Worm (Caenorhabditis elegans) whole organism, L3 larva: ENCODE results near the gene ufc-1.

ENCODE experiments used
- R02D3.7 ChIP-seq: fragments of 150-350 bp; optimal IDR thresholded peaks from 2 replicates; lab custom pipeline; 2014; ENCODE audit warnings: missing biosample characterization, missing genetic modification characterization
- aly-2 ChIP-seq: fragments of 150-350 bp; optimal IDR thresholded peaks from 2 replicates; lab custom pipeline; 2014; ENCODE audit warnings: missing biosample characterization, missing genetic modification characterization
- ceh-28 ChIP-seq: fragments of 150-350 bp; optimal IDR thresholded peaks from 2 replicates; lab custom pipeline; 2014; ENCODE audit warnings: missing biosample characterization, missing genetic modification reagents, missing genetic modification characterization
- ceh-9 ChIP-seq: sonication (generic microtip); optimal IDR thresholded peaks from 2 replicates; lab custom pipeline; 2018; ENCODE audit warnings: missing biosample characterization, missing genetic modification characterization
- daf-12 ChIP-seq: fragments of 150-350 bp; optimal IDR thresholded peaks from 2 replicates; lab custom pipeline; 2014; ENCODE audit warnings: missing biosample characterization, missing genetic modification reagents, missing genetic modification characterization
- egl-5 ChIP-seq: fragments of 150-350 bp; optimal IDR thresholded peaks from 2 replicates; lab custom pipeline; 2017; ENCODE audit warnings: missing biosample characterization, missing genetic modification reagents, missing genetic modification characterization, inconsistent platforms
- elt-1 ChIP-seq: fragments of 150-350 bp; optimal IDR thresholded peaks from 2 replicates; lab custom pipeline; 2014; ENCODE audit warnings: missing biosample characterization, missing genetic modification characterization
- elt-2 ChIP-seq: sonication (generic microtip); optimal IDR thresholded peaks from 2 replicates; lab custom pipeline; 2016; ENCODE audit warnings: missing genetic modification reagents, mild to moderate bottlenecking, missing genetic modification characterization, missing compliant biosample characterization
- eor-1 ChIP-seq, 2 experiments: fragments of 150-350 bp; optimal IDR thresholded peaks; 2 replicates each; lab custom pipeline; 2014 to 2018; ENCODE audit warnings: missing biosample characterization in 2 of 2, missing genetic modification characterization in 2 of 2
- fkh-10 ChIP-seq: sonication (generic microtip); optimal IDR thresholded peaks from 2 replicates; lab custom pipeline; 2017; ENCODE audit warnings: missing biosample characterization, missing genetic modification reagents, missing genetic modification characterization
- jun-1 ChIP-seq: fragments of 150-350 bp; optimal IDR thresholded peaks from 2 replicates; lab custom pipeline; 2014; ENCODE audit warnings: missing biosample characterization, missing genetic modification reagents, missing genetic modification characterization
- lin-15B ChIP-seq: fragments of 150-350 bp; optimal IDR thresholded peaks from 2 replicates; lab custom pipeline; 2014; ENCODE audit warnings: missing biosample characterization, missing genetic modification characterization
- lin-39 ChIP-seq: fragments of 150-350 bp; optimal IDR thresholded peaks from 2 replicates; lab custom pipeline; 2018; ENCODE audit warnings: missing biosample characterization, missing genetic modification reagents, missing genetic modification characterization
- nhr-11 ChIP-seq: fragments of 150-350 bp; optimal IDR thresholded peaks from 2 replicates; lab custom pipeline; 2014; ENCODE audit warnings: missing biosample characterization, missing genetic modification characterization
- nhr-12 ChIP-seq: fragments of 150-350 bp; optimal IDR thresholded peaks from 2 replicates; lab custom pipeline; 2014; ENCODE audit warnings: missing biosample characterization, missing genetic modification characterization
- nhr-23 ChIP-seq: fragments of 150-350 bp; optimal IDR thresholded peaks from 2 replicates; lab custom pipeline; 2014; ENCODE audit warnings: missing biosample characterization, missing genetic modification reagents, missing genetic modification characterization
- nhr-28 ChIP-seq: fragments of 150-350 bp; optimal IDR thresholded peaks from 2 replicates; lab custom pipeline; 2014; ENCODE audit warnings: missing biosample characterization, missing genetic modification characterization
- pqm-1 ChIP-seq: fragments of 150-350 bp; optimal IDR thresholded peaks from 2 replicates; lab custom pipeline; 2017; ENCODE audit warnings: missing biosample characterization, missing genetic modification characterization, inconsistent platforms
- skn-1 ChIP-seq: fragments of 150-350 bp; optimal IDR thresholded peaks from 2 replicates; lab custom pipeline; 2014; ENCODE audit warnings: missing biosample characterization, missing genetic modification characterization
- snpc-4 ChIP-seq: fragments of 150-350 bp; optimal IDR thresholded peaks from 2 replicates; lab custom pipeline; 2014; ENCODE audit warnings: missing biosample characterization, missing genetic modification characterization
- zag-1 ChIP-seq: fragments of 150-350 bp; optimal IDR thresholded peaks from 2 replicates; lab custom pipeline; 2014; ENCODE audit warnings: missing biosample characterization, missing genetic modification characterization
- ztf-11 ChIP-seq: fragments of 150-350 bp; optimal IDR thresholded peaks from 2 replicates; lab custom pipeline; 2014; ENCODE audit warnings: missing biosample characterization, missing genetic modification characterization

ufc-1 gene

DNA sequence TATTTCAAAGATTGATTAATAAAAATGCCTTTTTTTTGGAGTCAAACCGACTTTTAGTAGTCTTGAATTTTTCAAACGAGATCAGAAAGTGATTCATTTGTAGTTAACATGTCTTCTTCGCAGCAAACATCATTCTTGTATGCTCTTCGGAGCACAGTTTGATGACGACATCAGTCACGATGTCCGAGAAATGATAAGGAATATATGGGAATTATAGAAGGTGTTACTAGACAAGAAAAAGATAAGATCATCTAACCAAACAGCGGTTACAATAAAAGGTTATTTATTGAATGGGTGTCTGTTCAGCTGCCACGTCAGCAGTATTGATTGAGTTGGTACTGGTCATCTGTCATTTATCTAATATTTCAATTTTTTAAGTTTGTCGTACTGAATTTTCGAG is 35.1 kb downstream of the ufc-1 start:
- TF ChIP-seq pqm-1 (tag; lab: Kevin White, UChicago) (peak; percentile 12), nhr-12 (no peak), lin-39 (tag; lab: Kevin White, UChicago) (no peak), ceh-9 (tag; lab: Kevin White, UChicago) (no peak), skn-1 (no peak), elt-2 (tag; lab: Kevin White, UChicago) (peak; percentile 38)

DNA sequence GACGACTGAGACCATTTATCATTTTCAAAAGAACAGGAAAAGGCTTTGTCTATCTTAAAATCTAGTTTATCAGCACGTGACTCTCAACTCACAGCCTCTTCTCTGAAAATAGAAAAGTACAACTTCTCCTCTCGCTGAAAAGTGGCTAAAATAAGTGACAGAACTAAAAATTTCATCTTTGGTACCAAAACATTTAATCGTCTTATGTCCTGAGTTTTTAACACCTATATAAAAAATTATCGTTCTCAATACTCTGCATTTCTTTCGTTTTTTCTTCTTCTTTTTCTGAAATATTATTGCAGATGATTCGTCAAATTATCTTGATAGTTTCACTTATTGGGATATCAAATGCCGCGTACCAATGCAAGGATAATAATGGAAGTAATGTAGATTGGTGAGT is 35.7 kb downstream of the ufc-1 start, which contains the start of gene crn-6:
TSS of gene crn-6 (plus strand) at position 301 of the 400 bp plus-strand sequence.
- TF ChIP-seq lin-15B (tag; lab: Kevin White, UChicago) (no peak), ztf-11 (tag; lab: Kevin White, UChicago) (no peak), nhr-12 (no peak), nhr-28 (no peak), R02D3.7 (no peak), fkh-10 (GFP tag; lab: Kevin White, UChicago) (no peak), nhr-23 (tag; lab: Kevin White, UChicago) (no peak), ceh-28 (no peak), jun-1 (no peak), skn-1 (no peak), daf-12 (no peak), eor-1 (tag; optimal IDR thresholded peaks at IDR 0.05; lab: Kevin White, UChicago) (no peak), elt-1 (tag; lab: Kevin White, UChicago) (no peak), egl-5 (no peak)

DNA sequence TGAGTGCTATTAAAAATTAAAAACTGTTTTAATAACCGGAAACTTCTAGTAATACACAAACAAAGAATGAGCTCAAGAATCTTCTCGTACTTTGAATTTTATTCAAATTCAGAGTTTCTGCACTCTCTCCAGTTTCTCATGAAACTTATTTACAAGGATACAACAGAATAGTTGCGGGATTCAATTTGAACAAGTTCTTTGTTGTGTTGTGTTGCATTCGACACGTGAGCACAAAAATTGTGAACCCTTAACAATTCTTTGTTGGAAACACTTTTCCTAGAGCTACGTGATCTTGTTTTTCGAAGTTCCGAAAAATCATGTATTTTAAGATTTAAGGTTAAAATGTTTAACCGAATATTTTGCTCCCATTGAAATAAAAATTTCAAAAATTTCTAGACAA is 42.5 kb downstream of the ufc-1 start:
- TF ChIP-seq nhr-11 (tag; lab: Kevin White, UChicago) (no peak), nhr-28 (no peak), zag-1 (no peak), daf-12 (no peak), fkh-10 (GFP tag; lab: Kevin White, UChicago) (peak; percentile 80), skn-1 (no peak), aly-2 (tag; lab: Kevin White, UChicago) (no peak)

DNA sequence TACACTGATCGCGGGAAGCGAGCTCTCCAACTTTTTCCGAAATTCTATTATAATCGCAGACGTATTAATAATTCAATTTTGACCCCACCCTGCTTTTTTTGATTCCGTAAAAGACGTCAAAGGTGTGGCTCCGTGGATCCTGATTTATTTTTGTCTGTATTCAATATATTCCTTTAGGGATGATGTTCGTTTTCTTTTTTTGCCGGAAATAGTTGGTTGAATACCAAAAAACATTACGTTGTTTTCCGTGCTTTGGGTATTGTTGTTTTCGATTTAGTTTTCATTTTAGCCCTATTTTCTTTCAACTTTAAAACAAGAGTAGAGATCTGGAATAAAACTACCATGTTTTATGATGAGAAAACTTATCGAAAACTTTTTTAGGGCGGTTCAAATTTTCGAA is 45.4 kb downstream of the ufc-1 start:
- TF ChIP-seq eor-1 (tag; optimal IDR thresholded peaks at IDR 0.05; lab: Kevin White, UChicago) (no peak), skn-1 (no peak), snpc-4 (tag; lab: Kevin White, UChicago) (no peak), zag-1 (no peak)
